Worm (Caenorhabditis elegans): Measurements from ENCODE around the gene sdz-36.

- TF ChIP-seq nhr-90 (tag; optimal IDR thresholded peaks at IDR 0.05) (no peak), F55B11.4 (tag; optimal IDR thresholded peaks at IDR 0.05; ENCODE audit: borderline replicate concordance, insufficient read depth) (no peak), unc-130 (GFP tag; optimal IDR thresholded peaks at IDR 0.05) (no peak), nhr-120 (GFP tag; IDR thresholded peaks at IDR 0.05) (no peak), let-607 (tag; optimal IDR thresholded peaks at IDR 0.05) (no peak), aptf-3 (GFP tag; IDR thresholded peaks at IDR 0.05) (no peak), B0019.2 (GFP tag; conservative IDR thresholded peaks at IDR 0.05) (no peak), rec-8 (tag; optimal IDR thresholded peaks at IDR 0.05) (no peak), unc-62 (GFP tag; optimal IDR thresholded peaks at IDR 0.05) (no peak), C17E4.6 (GFP tag; IDR thresholded peaks at IDR 0.05) (no peak), rpc-1 (optimal IDR thresholded peaks at IDR 0.05) (no peak), rpc-1 (tag; optimal IDR thresholded peaks at IDR 0.05) (no peak), cebp-1 (GFP tag; IDR thresholded peaks at IDR 0.05) (no peak), cebp-1 (tag; optimal IDR thresholded peaks at IDR 0.05) (no peak)
These were observed at the start of gene sdz-36 for ce11 chrIV:9690644-9691043.

All from whole organism, young adult.